Worm (Caenorhabditis elegans) whole organism, late embryonic: ENCODE data around the gene C33D3.5.

Experiments
- C08G9.2 ChIP-seq: sonication (generic microtip); optimal IDR thresholded peaks from 2 replicates; lab custom pipeline; 2016; ENCODE audit warnings: mild to moderate bottlenecking, missing genetic modification characterization, moderate library complexity, missing compliant biosample characterization
- ama-1 ChIP-seq: fragments of 150-350 bp; optimal IDR thresholded peaks from 2 replicates; lab custom pipeline; 2014
- ceh-14 ChIP-seq: sonication (generic microtip); optimal IDR thresholded peaks from 2 replicates; lab custom pipeline; 2016; ENCODE audit warnings: missing genotype, missing genetic modification characterization, missing compliant biosample characterization
- ceh-19 ChIP-seq: fragments of 200-800 bp; sonication (Bioruptor generic); optimal IDR thresholded peaks from 2 replicates; lab custom pipeline; 2018; ENCODE audit warnings: mild to moderate bottlenecking, missing genetic modification characterization, missing compliant biosample characterization
- ceh-30 ChIP-seq: fragments of 150-350 bp; optimal IDR thresholded peaks from 2 replicates; lab custom pipeline; 2014; ENCODE audit warnings: missing biosample characterization, missing genetic modification characterization
- ceh-31 ChIP-seq: sonication (generic microtip); optimal IDR thresholded peaks from 2 replicates; lab custom pipeline; 2016; ENCODE audit warnings: missing genetic modification characterization, missing compliant biosample characterization
- ceh-6 ChIP-seq: fragments of 200-800 bp; sonication (Bioruptor generic); optimal IDR thresholded peaks from 2 replicates; lab custom pipeline; 2018; ENCODE audit warnings: mild to moderate bottlenecking, missing genetic modification characterization, missing compliant biosample characterization
- ceh-9 ChIP-seq: sonication (generic microtip); optimal IDR thresholded peaks from 2 replicates; lab custom pipeline; 2016; ENCODE audit warnings: mild to moderate bottlenecking, missing genetic modification characterization, inconsistent platforms, missing compliant biosample characterization
- dve-1 ChIP-seq: sonication (generic microtip); optimal IDR thresholded peaks from 2 replicates; lab custom pipeline; 2017; ENCODE audit warnings: antibody characterized with exemption, mild to moderate bottlenecking, missing genetic modification characterization, missing compliant biosample characterization
- ets-4 ChIP-seq: sonication (generic microtip); optimal IDR thresholded peaks from 2 replicates; lab custom pipeline; 2016; ENCODE audit warnings: missing genetic modification characterization, missing compliant biosample characterization
- fax-1 ChIP-seq: sonication (generic microtip); optimal IDR thresholded peaks from 2 replicates; lab custom pipeline; 2016; ENCODE audit warnings: missing genotype, missing genetic modification characterization, missing compliant biosample characterization
- fkh-10 ChIP-seq: fragments of 150-350 bp; optimal IDR thresholded peaks from 2 replicates; lab custom pipeline; 2014; ENCODE audit warnings: missing biosample characterization, missing genetic modification reagents, missing genetic modification characterization
- hlh-13 ChIP-seq: fragments of 200-800 bp; sonication (Bioruptor generic); optimal IDR thresholded peaks from 2 replicates; lab custom pipeline; 2018; ENCODE audit warnings: mild to moderate bottlenecking, missing genetic modification characterization, missing compliant biosample characterization
- hlh-30 ChIP-seq: sonication (generic microtip); optimal IDR thresholded peaks from 2 replicates; lab custom pipeline; 2017; ENCODE audit warnings: antibody characterized with exemption, missing genetic modification characterization, missing compliant biosample characterization; ENCODE audit not compliant: insufficient read depth
- lim-6 ChIP-seq: sonication (generic microtip); optimal IDR thresholded peaks from 2 replicates; lab custom pipeline; 2016; ENCODE audit warnings: missing genetic modification characterization, missing compliant biosample characterization
- madf-2 ChIP-seq: sonication (generic microtip); optimal IDR thresholded peaks from 2 replicates; lab custom pipeline; 2017; ENCODE audit warnings: missing genetic modification characterization, missing compliant biosample characterization
- mec-3 ChIP-seq: sonication (generic microtip); optimal IDR thresholded peaks from 2 replicates; lab custom pipeline; 2016; ENCODE audit warnings: borderline replicate concordance, missing genetic modification characterization, missing compliant biosample characterization
- nfya-1 ChIP-seq: sonication (generic microtip); optimal IDR thresholded peaks from 2 replicates; lab custom pipeline; 2017; ENCODE audit warnings: missing genetic modification characterization, mild to moderate bottlenecking, missing compliant biosample characterization, antibody characterized with exemption, moderate library complexity
- npax-4 ChIP-seq: sonication (generic microtip); optimal IDR thresholded peaks from 2 replicates; lab custom pipeline; 2016; ENCODE audit warnings: missing genetic modification characterization, missing compliant biosample characterization
- pag-3 ChIP-seq: sonication (generic microtip); optimal IDR thresholded peaks from 2 replicates; lab custom pipeline; 2016; ENCODE audit warnings: missing compliant biosample characterization, missing genetic modification characterization, borderline replicate concordance
- pax-1 ChIP-seq: fragments of 150-350 bp; optimal IDR thresholded peaks from 2 replicates; lab custom pipeline; 2014; ENCODE audit warnings: missing biosample characterization, missing genetic modification characterization
- pha-2 ChIP-seq: sonication (generic microtip); optimal IDR thresholded peaks from 2 replicates; lab custom pipeline; 2017; ENCODE audit warnings: mild to moderate bottlenecking, missing genetic modification characterization, missing compliant biosample characterization
- pha-4 ChIP-seq: fragments of 150-350 bp; optimal IDR thresholded peaks from 2 replicates; lab custom pipeline; 2018; ENCODE audit warnings: missing biosample characterization, missing genetic modification reagents, missing genetic modification characterization
- pqm-1 ChIP-seq: sonication (generic microtip); optimal IDR thresholded peaks from 2 replicates; lab custom pipeline; 2016; ENCODE audit warnings: missing genetic modification characterization, missing compliant biosample characterization
- pros-1 ChIP-seq: fragments of 150-350 bp; optimal IDR thresholded peaks from 2 replicates; lab custom pipeline; 2014; ENCODE audit warnings: missing biosample characterization, missing genetic modification reagents, missing genetic modification characterization
- sdc-2 ChIP-seq: sonication (generic microtip); optimal IDR thresholded peaks from 2 replicates; lab custom pipeline; 2016; ENCODE audit warnings: missing genotype, missing genetic modification characterization, missing compliant biosample characterization
- sox-4 ChIP-seq: sonication (generic microtip); optimal IDR thresholded peaks from 2 replicates; lab custom pipeline; 2017; ENCODE audit warnings: mild to moderate bottlenecking, missing genetic modification characterization, inconsistent platforms, missing compliant biosample characterization
- syd-9 ChIP-seq: sonication (generic microtip); optimal IDR thresholded peaks from 2 replicates; lab custom pipeline; 2016; ENCODE audit warnings: mild to moderate bottlenecking, missing genetic modification characterization, moderate library complexity, missing compliant biosample characterization
- ttx-3 ChIP-seq: sonication (generic microtip); optimal IDR thresholded peaks from 2 replicates; lab custom pipeline; 2016; ENCODE audit warnings: missing genetic modification reagents, missing genetic modification characterization, missing compliant biosample characterization
- ztf-16 ChIP-seq: sonication (generic microtip); optimal IDR thresholded peaks from 2 replicates; lab custom pipeline; 2017; ENCODE audit warnings: missing genetic modification characterization, missing compliant biosample characterization

C33D3.5 gene

DNA sequence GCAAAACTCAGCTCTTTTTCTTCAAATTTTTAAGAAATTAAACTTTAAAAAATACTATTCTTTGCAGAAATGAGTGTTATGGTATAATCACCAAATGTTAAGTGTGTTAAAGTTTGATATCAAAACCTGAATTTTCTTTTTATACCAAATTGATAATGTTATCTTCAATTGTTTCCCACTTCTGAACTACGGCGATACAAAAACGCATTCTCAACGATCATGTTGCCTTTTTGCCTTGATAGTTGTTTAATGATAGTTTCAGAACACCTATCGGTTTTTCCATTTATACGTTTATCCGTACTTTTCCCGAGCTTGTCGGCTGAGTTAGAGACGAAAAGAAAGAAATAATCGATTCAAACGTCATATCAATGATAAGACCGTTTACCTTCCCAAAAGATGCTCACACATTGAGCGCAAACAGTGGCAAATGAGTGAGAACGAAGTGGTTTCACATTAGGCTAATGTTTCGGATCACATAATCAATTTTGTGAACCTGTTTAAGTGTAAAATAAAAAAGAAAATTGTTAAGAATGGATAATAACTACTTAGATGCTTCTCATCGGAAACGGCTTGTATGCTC, 16.1 kb upstream of the C33D3.5 start, which contains the start of gene elt-4:
Gene elt-4 (plus strand): TSS at position 530 of the 580 bp plus-strand sequence.
- TF ChIP-seq syd-9 (tag; lab: Kevin White, UChicago): no peak
- TF ChIP-seq ceh-30: no peak
- no peak for TF ChIP-seq npax-4
- no peak for TF ChIP-seq ceh-19 (GFP tag; lab: Kevin White, UChicago)
- no peak for TF ChIP-seq ama-1 (lab: Kevin White, UChicago)
- TF ChIP-seq ztf-16 (tag; lab: Kevin White, UChicago): no peak
- no peak for TF ChIP-seq ceh-31 (tag; lab: Kevin White, UChicago)
- no peak for TF ChIP-seq dve-1 (tag; lab: Kevin White, UChicago)
- TF ChIP-seq madf-2: no peak
- TF ChIP-seq nfya-1 (tag; lab: Kevin White, UChicago): no peak
- TF ChIP-seq pag-3: no peak
- TF ChIP-seq hlh-13 (GFP tag; lab: Kevin White, UChicago): no peak
- no peak for TF ChIP-seq pqm-1

DNA sequence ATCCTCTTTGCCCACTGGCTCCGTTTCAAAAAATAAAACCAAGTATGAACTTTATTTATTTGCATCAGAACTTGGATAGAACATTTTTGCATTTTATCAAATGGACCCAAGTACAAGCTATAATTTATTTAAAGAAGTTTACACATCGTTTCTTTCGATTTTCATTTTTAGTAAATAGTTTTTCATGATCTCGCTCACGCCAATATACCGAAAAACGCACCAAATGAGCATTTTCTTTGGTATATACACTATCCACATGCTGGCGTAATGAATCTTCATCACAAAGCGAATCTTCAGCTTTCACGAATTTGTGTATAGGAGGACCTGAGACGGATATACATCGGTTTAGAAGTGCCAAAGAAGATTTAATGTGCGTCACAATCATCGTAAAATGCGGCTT, 14.6 kb upstream of the C33D3.5 start, which contains the start of gene C39B10.7:
Gene C39B10.7 (plus strand): TSS at position 301 of the 400 bp plus-strand sequence.
- TF ChIP-seq ceh-30: no peak
- no peak for TF ChIP-seq fkh-10 (GFP tag; lab: Kevin White, UChicago)
- TF ChIP-seq pqm-1: no peak
- no peak for TF ChIP-seq ceh-14 (tag; lab: Kevin White, UChicago)
- TF ChIP-seq pha-4: no peak
- TF ChIP-seq C08G9.2: no peak
- TF ChIP-seq pros-1 (tag; lab: Kevin White, UChicago): no peak
- TF ChIP-seq fax-1 (tag; lab: Kevin White, UChicago): no peak
- no peak for TF ChIP-seq pax-1 (tag; lab: Kevin White, UChicago)
- TF ChIP-seq mec-3 (tag; lab: Kevin White, UChicago): no peak
- TF ChIP-seq sox-4 (tag; lab: Kevin White, UChicago): no peak
- TF ChIP-seq pha-2 (tag; lab: Kevin White, UChicago): no peak

DNA sequence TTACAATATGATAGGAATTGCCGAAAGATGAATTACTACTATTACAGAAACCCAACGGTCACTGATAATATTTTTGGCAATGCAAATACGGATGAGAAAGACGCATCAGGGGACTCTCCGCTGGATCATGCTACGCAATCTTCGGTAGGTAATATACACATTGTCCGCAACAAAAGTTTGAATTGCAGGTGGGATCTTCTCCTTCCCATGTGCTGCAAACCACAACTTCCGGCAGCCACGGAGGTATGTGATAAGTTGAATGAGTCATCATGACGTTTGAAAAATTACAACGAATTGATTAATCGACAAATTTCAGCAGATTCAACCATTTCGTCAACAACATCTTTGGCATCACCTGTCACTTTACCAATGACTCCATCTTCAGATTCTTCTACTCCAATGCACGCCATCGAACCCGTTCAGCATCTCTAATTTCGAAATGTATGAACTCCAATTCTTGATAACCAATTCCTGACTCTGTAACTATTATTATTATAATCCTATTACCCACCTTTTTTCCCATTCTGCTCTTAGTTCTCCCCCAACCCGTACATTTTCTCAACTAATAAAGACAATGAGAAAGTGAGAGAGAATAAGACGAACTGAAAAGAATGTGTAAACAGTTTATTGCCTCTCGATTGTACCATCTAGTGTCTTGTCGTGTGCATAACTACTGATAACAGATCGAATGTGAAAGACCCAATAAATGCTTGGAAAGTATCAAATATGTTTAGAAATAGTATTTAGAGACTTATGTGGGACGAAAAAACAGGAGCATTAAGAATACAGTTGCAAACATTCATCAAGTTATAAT, 13.8 kb upstream of the C33D3.5 start:
- no peak for TF ChIP-seq hlh-30 (tag; lab: Kevin White, UChicago)

DNA sequence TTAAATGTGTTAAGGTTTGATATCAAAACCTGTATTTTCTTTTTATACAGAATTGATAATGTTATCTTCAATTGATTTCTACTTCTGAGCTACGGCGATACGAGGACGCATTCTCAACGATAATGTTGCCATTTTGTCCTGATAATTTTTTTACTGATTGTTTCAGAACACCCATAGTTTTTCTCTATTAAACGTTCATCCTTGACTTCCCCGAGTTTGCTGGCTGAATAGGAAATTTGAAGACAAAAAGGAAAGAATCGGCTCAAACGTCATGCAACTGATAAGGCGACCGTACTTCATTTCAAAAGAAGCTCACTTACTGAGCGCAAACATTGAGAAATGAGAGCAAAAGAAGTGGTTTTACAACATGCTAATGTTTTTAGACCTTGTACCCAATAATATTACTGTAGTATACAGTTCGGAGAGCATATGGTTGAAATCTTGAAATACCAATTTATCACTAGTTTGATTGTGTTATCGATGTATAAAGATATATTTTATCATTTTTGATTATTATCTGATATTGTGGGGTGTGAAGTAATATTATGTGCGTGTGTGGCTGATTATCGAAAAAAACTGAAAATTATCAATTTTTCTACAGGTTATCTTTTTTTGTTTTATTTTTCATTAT, 11.9 kb upstream of the C33D3.5 start:
- TF ChIP-seq ceh-9 (tag; lab: Kevin White, UChicago): no peak
- no peak for TF ChIP-seq ztf-16 (tag; lab: Kevin White, UChicago)
- TF ChIP-seq ceh-6 (GFP tag; lab: Kevin White, UChicago): no peak
- no peak for TF ChIP-seq lim-6 (tag; lab: Kevin White, UChicago)
- TF ChIP-seq syd-9 (tag; lab: Kevin White, UChicago): no peak
- no peak for TF ChIP-seq ttx-3 (tag; lab: Kevin White, UChicago)
- no peak for TF ChIP-seq ets-4

DNA sequence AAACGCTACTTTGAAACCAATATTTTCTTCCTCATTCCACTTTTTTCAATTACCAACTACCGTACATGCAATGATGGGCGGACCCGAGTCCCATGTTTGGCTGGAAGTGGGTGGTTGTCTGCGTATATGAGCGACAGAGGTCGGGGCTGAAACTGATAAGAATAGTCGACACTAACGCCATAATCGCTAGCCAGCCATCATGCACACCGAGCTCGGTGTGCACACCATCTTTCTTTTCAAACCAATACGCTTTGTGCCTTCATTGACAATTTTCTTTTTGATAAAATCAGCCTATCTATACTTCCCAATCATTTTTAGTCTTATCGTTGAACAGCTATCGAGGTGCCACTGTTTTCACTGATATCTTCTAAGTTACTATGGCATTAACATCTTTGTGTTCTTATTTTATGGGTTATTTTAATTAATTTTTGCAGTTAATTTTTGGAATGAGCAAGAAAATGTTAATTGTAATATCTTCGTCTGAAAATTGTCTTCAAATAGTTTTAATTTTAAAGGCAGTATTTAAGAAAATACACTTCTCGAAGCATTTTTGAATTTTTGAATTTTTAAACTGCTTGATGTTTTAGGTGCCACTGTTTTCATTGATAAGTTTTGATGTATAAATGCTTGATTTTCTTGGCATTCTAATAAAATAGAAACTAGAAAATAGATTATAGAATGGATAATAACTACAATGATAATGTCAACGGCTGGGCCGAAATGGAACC, 10.4 kb upstream of the C33D3.5 start, which contains the start of gene elt-2:
Gene elt-2 (plus strand): TSS at position 678 of the 728 bp plus-strand sequence.
- TF ChIP-seq sdc-2 (no peak), pqm-1 (peak; percentile 3)
